Fruit fly (Drosophila melanogaster) whole organism, embryonic: ENCODE measurements around the gene Gyc88E.

Experiments
- Atf6 ChIP-seq: fragments of 200-800 bp; sonication (Bioruptor generic); IDR thresholded peaks from 2 replicates; pipeline ENCODE4 v1.3.6; 2022; ENCODE audit warnings: missing biosample characterization, missing genetic modification characterization
- Awh ChIP-seq: fragments of 200-800 bp; sonication (Bioruptor generic); IDR thresholded peaks from 2 replicates; pipeline ENCODE4, ENCODE4 v1.3.6; 2022; ENCODE audit warnings: missing biosample characterization, missing genetic modification characterization
- B-H1 ChIP-seq: fragments of 200-800 bp; sonication (Bioruptor generic); IDR thresholded peaks from 3 replicates; pipeline ENCODE4 v1.3.6; 2022; ENCODE audit warnings: missing biosample characterization, missing genetic modification characterization
- CG10147 ChIP-seq: fragments of 200-800 bp; sonication (Bioruptor generic); optimal IDR thresholded peaks from 2 replicates; lab custom pipeline; 2019; ENCODE audit warnings: missing biosample characterization, mild to moderate bottlenecking, missing genetic modification characterization, moderate library complexity
- CG1024 ChIP-seq: fragments of 200-800 bp; sonication (Bioruptor generic); IDR thresholded peaks from 2 replicates; pipeline ENCODE4 v1.3.6; 2022; ENCODE audit warnings: missing biosample characterization, missing genetic modification characterization
- CG11398 ChIP-seq: fragments of 200-800 bp; sonication (Bioruptor generic); optimal IDR thresholded peaks from 2 replicates; lab custom pipeline; 2016; ENCODE audit warnings: missing biosample characterization, missing genetic modification characterization
- CG11695 ChIP-seq: fragments of 200-800 bp; sonication (Bioruptor generic); IDR thresholded peaks from 3 replicates; pipeline ENCODE4 v1.3.6; 2022; ENCODE audit warnings: missing biosample characterization, missing genetic modification characterization
- CG1832 ChIP-seq: fragments of 200-800 bp; sonication (Bioruptor generic); optimal IDR thresholded peaks from 2 replicates; lab custom pipeline; 2017; ENCODE audit warnings: missing biosample characterization, mild to moderate bottlenecking, missing genetic modification characterization, inconsistent platforms
- CG18764 ChIP-seq: fragments of 200-800 bp; sonication (Bioruptor generic); optimal IDR thresholded peaks from 3 replicates; lab custom pipeline; 2016; ENCODE audit warnings: missing biosample characterization, missing genetic modification characterization
- CG30403 ChIP-seq: fragments of 200-800 bp; sonication (Bioruptor generic); optimal IDR thresholded peaks from 3 replicates; lab custom pipeline; 2016; ENCODE audit warnings: missing biosample characterization, missing genetic modification characterization
- CG31224 ChIP-seq: fragments of 200-800 bp; sonication (Bioruptor generic); IDR thresholded peaks from 2 replicates; pipeline ENCODE4 v1.3.6; 2022; ENCODE audit warnings: missing biosample characterization, missing genetic modification characterization
- CG31441 ChIP-seq: fragments of 200-800 bp; sonication (Bioruptor generic); IDR thresholded peaks from 2 replicates; pipeline ENCODE4 v1.3.6; 2022; ENCODE audit warnings: missing biosample characterization, missing genetic modification characterization
- CG3838 ChIP-seq: fragments of 200-800 bp; sonication (Bioruptor generic); optimal IDR thresholded peaks from 3 replicates; lab custom pipeline; 2016; ENCODE audit warnings: missing biosample characterization, missing genetic modification characterization
- CG42726 ChIP-seq: fragments of 200-800 bp; sonication (Bioruptor generic); IDR thresholded peaks from 2 replicates; pipeline ENCODE4 v1.3.6; 2022; ENCODE audit warnings: missing biosample characterization, missing genetic modification characterization; ENCODE audit not compliant: partially characterized antibody
- CG4360 ChIP-seq: fragments of 200-800 bp; sonication (Bioruptor generic); IDR thresholded peaks from 2 replicates; pipeline ENCODE4 v1.3.6; 2022; ENCODE audit warnings: missing biosample characterization, missing genetic modification characterization
- CG5180 ChIP-seq: fragments of 200-800 bp; sonication (Bioruptor generic); optimal IDR thresholded peaks from 3 replicates; lab custom pipeline; 2017; ENCODE audit warnings: missing biosample characterization, missing genetic modification characterization, mild to moderate bottlenecking, moderate library complexity, missing genetic modification reagents
- CG5953 ChIP-seq: fragments of 200-800 bp; sonication (Bioruptor generic); IDR thresholded peaks from 2 replicates; pipeline ENCODE4 v1.3.6; 2022; ENCODE audit warnings: missing biosample characterization, missing genetic modification characterization
- CG6272 ChIP-seq: fragments of 200-800 bp; sonication (Bioruptor generic); IDR thresholded peaks from 2 replicates; pipeline ENCODE4 v1.3.6; 2022; ENCODE audit warnings: missing biosample characterization, missing genetic modification characterization
- CG7372 ChIP-seq: fragments of 200-800 bp; sonication (Bioruptor generic); IDR thresholded peaks from 2 replicates; pipeline ENCODE4 v1.3.6; 2022; ENCODE audit warnings: missing biosample characterization, missing genetic modification characterization
- CG7786 ChIP-seq: fragments of 200-800 bp; sonication (Bioruptor generic); optimal IDR thresholded peaks from 2 replicates; lab custom pipeline; 2016; ENCODE audit warnings: missing biosample characterization, missing genetic modification characterization
- CG9215 ChIP-seq: fragments of 200-800 bp; sonication (Bioruptor generic); IDR thresholded peaks from 2 replicates; pipeline ENCODE4 v1.3.6; 2022; ENCODE audit warnings: missing biosample characterization, missing genetic modification characterization
- D19A ChIP-seq: fragments of 200-800 bp; optimal IDR thresholded peaks from 3 replicates; lab custom pipeline; 2019; ENCODE audit warnings: missing biosample characterization, mild to moderate bottlenecking, missing genetic modification characterization, moderate library complexity
- Dfd ChIP-seq, 2 experiments: fragments of >200 bp; optimal IDR thresholded peaks; 2 replicates each; lab custom pipeline; 2017; ENCODE audit warnings: missing biosample characterization in 2 of 2, missing genetic modification characterization in 2 of 2
- Elba2 ChIP-seq: fragments of 200-800 bp; sonication (Bioruptor generic); optimal IDR thresholded peaks from 3 replicates; lab custom pipeline; 2016; ENCODE audit warnings: missing biosample characterization, missing genetic modification characterization
- Ets65A ChIP-seq: fragments of 200-800 bp; sonication (Bioruptor generic); peaks from one replicate; lab custom pipeline; 2016; ENCODE audit warnings: missing biosample characterization, missing genetic modification characterization
- Gug ChIP-seq: fragments of 200-800 bp; sonication (Bioruptor generic); IDR thresholded peaks from 4 replicates; pipeline ENCODE4 v1.3.6; 2022; ENCODE audit warnings: missing biosample characterization, missing genetic modification characterization
- Mes4 ChIP-seq: fragments of 200-800 bp; sonication (Bioruptor generic); optimal IDR thresholded peaks from 2 replicates; lab custom pipeline; 2016; ENCODE audit warnings: missing biosample characterization, missing genetic modification characterization
- Oli ChIP-seq: fragments of 200-800 bp; sonication (Bioruptor generic); optimal IDR thresholded peaks from 2 replicates; lab custom pipeline; 2018; ENCODE audit warnings: missing biosample characterization, mild to moderate bottlenecking, missing genetic modification characterization, moderate library complexity
- Ptx1 ChIP-seq: fragments of 200-800 bp; sonication (Bioruptor generic); IDR thresholded peaks from 2 replicates; pipeline ENCODE4 v1.3.6; 2022; ENCODE audit warnings: missing biosample characterization, missing genetic modification characterization
- TFAM ChIP-seq: fragments of 200-800 bp; sonication (Bioruptor generic); optimal IDR thresholded peaks from 2 replicates; lab custom pipeline; 2017; ENCODE audit warnings: missing biosample characterization, missing genetic modification characterization, inconsistent platforms
- Taf1 ChIP-seq: fragments of 200-800 bp; sonication (Bioruptor generic); IDR thresholded peaks from 2 replicates; pipeline ENCODE4 v1.3.6; 2022; ENCODE audit warnings: missing biosample characterization, missing genetic modification characterization
- Xbp1 ChIP-seq: fragments of 200-800 bp; sonication (Bioruptor generic); optimal IDR thresholded peaks from 3 replicates; lab custom pipeline; 2016; ENCODE audit warnings: missing biosample characterization, mild to moderate bottlenecking, missing genetic modification characterization
- ase ChIP-seq: fragments of 200-800 bp; sonication (Bioruptor generic); IDR thresholded peaks from 3 replicates; pipeline ENCODE4 v1.3.6; 2022; ENCODE audit warnings: missing biosample characterization, missing genetic modification characterization
- bbx ChIP-seq: fragments of 200-800 bp; sonication (Bioruptor generic); IDR thresholded peaks from 2 replicates; pipeline ENCODE4 v1.3.6; 2022; ENCODE audit warnings: missing biosample characterization, missing genetic modification characterization; ENCODE audit not compliant: partially characterized antibody
- bowl ChIP-seq: fragments of 200-800 bp; sonication (Bioruptor generic); IDR thresholded peaks from 2 replicates; pipeline ENCODE4 v1.3.6; 2022; ENCODE audit warnings: missing biosample characterization, missing genetic modification characterization
- br ChIP-seq: fragments of >200 bp; optimal IDR thresholded peaks from 2 replicates; lab custom pipeline; 2017
- cato ChIP-seq: fragments of 200-800 bp; sonication (Bioruptor generic); optimal IDR thresholded peaks from 2 replicates; lab custom pipeline; 2016; ENCODE audit warnings: missing biosample characterization, missing genetic modification characterization, borderline replicate concordance
- crol ChIP-seq: fragments of 200-800 bp; sonication (Bioruptor generic); IDR thresholded peaks from 2 replicates; pipeline ENCODE4 v1.3.6; 2022; ENCODE audit warnings: missing biosample characterization, missing genetic modification characterization
- crp ChIP-seq, 2 experiments: fragments of 200-800 bp; sonication (Bioruptor generic); optimal IDR thresholded peaks; 2 replicates in 1 of 2; 3 replicates in 1 of 2; lab custom pipeline; 2017; ENCODE audit warnings: missing biosample characterization in 2 of 2, missing genetic modification characterization in 2 of 2, mild to moderate bottlenecking in 1 of 2, moderate library complexity in 1 of 2
- dimm ChIP-seq: fragments of 200-800 bp; sonication (Bioruptor generic); IDR thresholded peaks from 2 replicates; pipeline ENCODE4 v1.3.6; 2022; ENCODE audit warnings: missing biosample characterization, missing genetic modification characterization
- fru ChIP-seq: fragments of >200 bp; optimal IDR thresholded peaks from 2 replicates; lab custom pipeline; 2017
- gro ChIP-seq: fragments of 200-800 bp; sonication (Bioruptor generic); optimal IDR thresholded peaks from 2 replicates; lab custom pipeline; 2016; ENCODE audit warnings: missing biosample characterization, missing genetic modification characterization
- gt ChIP-seq: fragments of 200-800 bp; sonication (Bioruptor generic); IDR thresholded peaks from 2 replicates; pipeline ENCODE4 v1.3.6; 2022; ENCODE audit warnings: missing biosample characterization, missing genetic modification characterization
- ind ChIP-seq: fragments of 200-800 bp; sonication (Bioruptor generic); optimal IDR thresholded peaks from 3 replicates; lab custom pipeline; 2016; ENCODE audit warnings: missing biosample characterization, missing genetic modification characterization
- kni ChIP-seq: fragments of 200-800 bp; sonication (Bioruptor generic); optimal IDR thresholded peaks from 3 replicates; lab custom pipeline; 2017; ENCODE audit warnings: mild to moderate bottlenecking, missing biosample characterization, missing genetic modification reagents, missing genetic modification characterization
- nau ChIP-seq: fragments of 200-800 bp; sonication (Bioruptor generic); optimal IDR thresholded peaks from 3 replicates; lab custom pipeline; 2017; ENCODE audit warnings: missing biosample characterization, mild to moderate bottlenecking, missing genetic modification characterization, missing genetic modification reagents
- p53 ChIP-seq: fragments of 200-800 bp; sonication (Bioruptor generic); optimal IDR thresholded peaks from 2 replicates; lab custom pipeline; 2016; ENCODE audit warnings: missing biosample characterization, missing genetic modification characterization
- sens ChIP-seq: fragments of 200-800 bp; sonication (Bioruptor generic); peaks from one replicate; lab custom pipeline; 2016; ENCODE audit warnings: missing biosample characterization, missing genetic modification characterization
- tgo ChIP-seq: fragments of 200-800 bp; sonication (Bioruptor generic); IDR thresholded peaks from 3 replicates; pipeline ENCODE4 v1.3.6; 2022; ENCODE audit warnings: missing biosample characterization, missing genetic modification characterization
- tin ChIP-seq: fragments of 200-800 bp; sonication (Bioruptor generic); optimal IDR thresholded peaks from 3 replicates; lab custom pipeline; 2016; ENCODE audit warnings: missing biosample characterization, missing genetic modification characterization
- tx ChIP-seq: fragments of 200-800 bp; sonication (Bioruptor generic); optimal IDR thresholded peaks from 2 replicates; lab custom pipeline; 2016; ENCODE audit warnings: missing biosample characterization, missing genetic modification characterization

Gyc88E gene

DNA sequence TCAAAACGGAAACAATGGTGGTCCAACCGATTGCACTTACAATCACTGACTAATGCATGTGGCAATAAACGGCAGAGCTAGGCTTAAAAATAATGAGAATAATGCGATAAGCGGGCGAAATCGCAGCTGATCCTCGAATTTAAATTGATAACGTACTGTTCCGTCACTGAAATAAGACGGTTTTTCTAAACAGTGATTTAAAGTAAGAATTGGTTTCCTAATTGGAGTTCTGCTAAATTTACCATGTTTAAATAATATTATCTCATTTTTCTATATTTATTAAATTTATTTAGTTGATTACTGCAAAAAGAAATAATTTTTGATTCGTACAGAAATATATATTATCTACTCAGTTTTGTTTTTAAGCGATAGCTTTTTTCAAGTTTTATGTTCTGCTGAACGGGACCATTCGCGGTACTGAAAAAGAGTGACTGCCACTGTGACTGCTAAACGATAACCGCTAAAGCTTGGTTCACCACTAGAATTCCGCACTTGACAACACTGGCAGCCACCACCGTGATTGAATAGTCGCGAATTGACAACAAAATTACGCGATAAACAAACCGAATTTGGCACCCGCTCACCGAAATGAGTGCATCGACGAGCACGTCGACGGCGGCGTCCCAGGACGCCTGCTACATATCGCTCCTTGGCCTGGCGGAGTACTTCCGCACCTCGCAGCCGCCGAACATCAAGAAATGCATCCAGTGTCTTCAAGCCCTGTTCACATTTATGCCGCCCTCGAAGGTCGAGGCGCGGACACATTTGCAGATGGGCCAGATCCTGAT, 58.7 kb downstream of the Gyc88E start, which contains the start of the genes Spn88Eb and Mau2 (continued):
- peak; percentile 24 for TF ChIP-seq cato (GFP tag; lab: Kevin White, UChicago)
- TF ChIP-seq br (lab: Kevin White, UChicago): no peak
- peak; percentile 59 for TF ChIP-seq tgo (GFP tag; lab: Robert Waterston, UW)
- no peak for TF ChIP-seq CG5180 (GFP tag; lab: Kevin White, UChicago)
- TF ChIP-seq nau (GFP tag; lab: Kevin White, UChicago): no peak
- peak in 1 of 2 experiments; percentile 48 for TF ChIP-seq crp (GFP tag; optimal IDR thresholded peaks at IDR 0.05; lab: Kevin White, UChicago)
- peak; percentile 81 for TF ChIP-seq CG30403
- TF ChIP-seq Ets65A: peak; percentile 97
- no peak for TF ChIP-seq TFAM
- peak; percentile 75 for TF ChIP-seq CG6272
- no peak for TF ChIP-seq CG1832
- peak; percentile 42; the same call in 1 of the 3 replicates for TF ChIP-seq ase (GFP tag; lab: Robert Waterston, UW)
- TF ChIP-seq ind (GFP tag; lab: Kevin White, UChicago): peak; percentile 77
- TF ChIP-seq Xbp1 (GFP tag; lab: Kevin White, UChicago): peak; percentile 75
- TF ChIP-seq CG7786 (GFP tag; lab: Kevin White, UChicago): peak; percentile 64
- TF ChIP-seq p53 (GFP tag; lab: Kevin White, UChicago): peak; percentile 26
- TF ChIP-seq CG5953 (GFP tag; lab: Robert Waterston, UW): no peak
- peak; percentile 70 for TF ChIP-seq CG31224 (GFP tag; lab: Robert Waterston, UW)
- peak; percentile 24; the same call in 1 of the 2 replicates for TF ChIP-seq Awh (GFP tag; lab: Robert Waterston, UW)
- peak; percentile 57; the same call in 2 of the 3 replicates for TF ChIP-seq B-H1 (GFP tag; lab: Robert Waterston, UW)
- TF ChIP-seq tx: peak; percentile 9
- no peak for TF ChIP-seq bowl (GFP tag; lab: Robert Waterston, UW)
- TF ChIP-seq bbx (GFP tag; lab: Robert Waterston, UW): peak; percentile 59; the same call in 1 of the 2 replicates
- no peak for TF ChIP-seq gt
- 0 out of 2 replicates have a peak, but pooled peaks have one; percentile 31 for TF ChIP-seq Atf6 (GFP tag; lab: Robert Waterston, UW)
- TF ChIP-seq tin (GFP tag; lab: Kevin White, UChicago): peak; percentile 69
- TF ChIP-seq Taf1 (GFP tag; lab: Robert Waterston, UW): no peak; the same call in 1 of the 2 replicates
- no peak; the same call in 2 of the 3 replicates for TF ChIP-seq CG11695
- TF ChIP-seq CG4360: no peak
- no peak for TF ChIP-seq dimm (GFP tag; lab: Robert Waterston, UW)
- TF ChIP-seq Dfd (GFP tag; optimal IDR thresholded peaks at IDR 0.05; lab: Kevin White, UChicago): no peak
- peak; percentile 76 for TF ChIP-seq CG9215 (GFP tag; lab: Robert Waterston, UW)
- TF ChIP-seq CG42726 (GFP tag; lab: Robert Waterston, UW): peak; percentile 67
- peak; percentile 100 for TF ChIP-seq CG31441 (GFP tag; lab: Robert Waterston, UW)
- peak; percentile 71; the same call in 1 of the 2 replicates for TF ChIP-seq CG7372
- TF ChIP-seq CG1024 (GFP tag; lab: Robert Waterston, UW): peak; percentile 60
- peak; percentile 47 for TF ChIP-seq Elba2 (GFP tag; lab: Kevin White, UChicago)
- TF ChIP-seq sens (GFP tag; lab: Kevin White, UChicago): peak; percentile 89
- peak; percentile 82 for TF ChIP-seq Ptx1
- TF ChIP-seq gro (GFP tag; lab: Kevin White, UChicago): peak; percentile 78
- no peak for TF ChIP-seq CG11398 (GFP tag; lab: Kevin White, UChicago)
- TF ChIP-seq crol (GFP tag; lab: Robert Waterston, UW): no peak
- no peak for TF ChIP-seq CG10147 (GFP tag; lab: Kevin White, UChicago)
- peak; percentile 37 for TF ChIP-seq Oli (tag; lab: Kevin White, UChicago)
- TF ChIP-seq Mes4: peak; percentile 14
- TF ChIP-seq kni (GFP tag; lab: Kevin White, UChicago): no peak
- no peak for TF ChIP-seq CG3838 (GFP tag; lab: Kevin White, UChicago)
- TF ChIP-seq fru (lab: Kevin White, UChicago): no peak
- TF ChIP-seq Gug (GFP tag; lab: Robert Waterston, UW): peak; percentile 88
- TF ChIP-seq D19A: no peak
- TF ChIP-seq CG18764 (GFP tag; lab: Kevin White, UChicago): peak; percentile 48
